Worm (Caenorhabditis elegans) whole organism, L1 larva: ENCODE data around the gene nhr-172.

ENCODE experiments used
- C04F5.9 ChIP-seq: sonication (generic microtip); optimal IDR thresholded peaks from 2 replicates; lab custom pipeline; 2016; ENCODE audit warnings: missing genetic modification characterization, missing compliant biosample characterization
- elt-3 ChIP-seq, 6 experiments: fragments of 150-350 bp in 1 of 6; sonication (generic microtip); optimal IDR thresholded peaks; 2 replicates each; lab custom pipeline; 2017 to 2018; ENCODE audit warnings: missing biosample characterization in 6 of 6, missing genetic modification characterization in 6 of 6, inconsistent platforms in 1 of 6
- lir-3 ChIP-seq: sonication (generic microtip); optimal IDR thresholded peaks from 2 replicates; lab custom pipeline; 2016; ENCODE audit warnings: mild to moderate bottlenecking, missing genetic modification characterization, moderate library complexity, missing compliant biosample characterization; ENCODE audit not compliant: poor library complexity
- lsy-2 ChIP-seq, 2 experiments: fragments of 150-350 bp; optimal IDR thresholded peaks; 2 replicates each; lab custom pipeline; 2014; ENCODE audit warnings: missing biosample characterization in 2 of 2, missing genetic modification characterization in 2 of 2
- nhr-11 ChIP-seq: fragments of 150-350 bp; optimal IDR thresholded peaks from 2 replicates; lab custom pipeline; 2014; ENCODE audit warnings: missing biosample characterization, missing genetic modification characterization

ce11 chrV:7521304-7521703 is 12.5 kb downstream of the nhr-172 start:
- TF ChIP-seq lir-3, result no peak
- no peak for TF ChIP-seq nhr-11 (tag; lab: Kevin White, UChicago)
- TF ChIP-seq elt-3 (tag; optimal IDR thresholded peaks at IDR 0.05; lab: Kevin White, UChicago), result no peak
- no peak for TF ChIP-seq lsy-2 (tag; optimal IDR thresholded peaks at IDR 0.05; lab: Kevin White, UChicago)
- no peak for TF ChIP-seq C04F5.9 (tag; lab: Kevin White, UChicago)
